Fruit fly (Drosophila melanogaster): Measurements from ENCODE around the gene Kots.

Gene Kots

dm6 chr3R:14002146-14002846 lies 38.3 kb upstream of the Kots start (continued):
- TF ChIP-seq Sin3A (optimal IDR thresholded peaks at IDR 0.05) (no peak), p53 (GFP tag; optimal IDR thresholded peaks at IDR 0.05) (no peak), CG4820 (GFP tag; optimal IDR thresholded peaks at IDR 0.05) (peak; percentile 12), CG1529 (GFP tag; optimal IDR thresholded peaks at IDR 0.05) (no peak), Ptx1 (GFP tag; IDR thresholded peaks at IDR 0.05) (peak; percentile 50), CG18262 (tag; optimal IDR thresholded peaks at IDR 0.05) (peak; percentile 28), CG2120 (GFP tag; optimal IDR thresholded peaks at IDR 0.05) (no peak), PHDP (tag; optimal IDR thresholded peaks at IDR 0.05) (no peak), pum (GFP tag; optimal IDR thresholded peaks at IDR 0.05) (no peak), CG2875 (GFP tag; optimal IDR thresholded peaks at IDR 0.05) (no peak), Blimp-1 (GFP tag; optimal IDR thresholded peaks at IDR 0.05) (peak; percentile 34), CG1603 (tag; optimal IDR thresholded peaks at IDR 0.05) (no peak), CG34224 (GFP tag; IDR thresholded peaks at IDR 0.05; ENCODE audit: partially characterized antibody) (no peak), CG4328 (GFP tag; optimal IDR thresholded peaks at IDR 0.05) (no peak), CG31388 (GFP tag; optimal IDR thresholded peaks at IDR 0.05) (no peak), Dip3 (GFP tag; optimal IDR thresholded peaks at IDR 0.05) (no peak), Xrp1 (GFP tag; IDR thresholded peaks at IDR 0.05) (peak; percentile 54), CG8478 (optimal IDR thresholded peaks at IDR 0.05) (no peak), H15 (GFP tag; IDR thresholded peaks at IDR 0.05) (no peak), zf30C (GFP tag; optimal IDR thresholded peaks at IDR 0.05) (no peak), CG17802 (tag; optimal IDR thresholded peaks at IDR 0.05) (no peak), HLHmδ (GFP tag; optimal IDR thresholded peaks at IDR 0.05) (no peak), pho (GFP tag; optimal IDR thresholded peaks at IDR 0.05) (no peak), CG18764 (GFP tag; optimal IDR thresholded peaks at IDR 0.05) (peak; percentile 10), klu (GFP tag; IDR thresholded peaks at IDR 0.05) (no peak), yki (optimal IDR thresholded peaks at IDR 0.05) (no peak), dimm (GFP tag; IDR thresholded peaks at IDR 0.05) (no peak), Dfd (GFP tag; optimal IDR thresholded peaks at IDR 0.05) (peak in 1 of 2 experiments; percentile 89), Vsx1 (GFP tag; optimal IDR thresholded peaks at IDR 0.05) (no peak), CG8765 (GFP tag; IDR thresholded peaks at IDR 0.05) (no peak), CG9797 (GFP tag; optimal IDR thresholded peaks at IDR 0.05) (no peak), CG32767 (GFP tag; IDR thresholded peaks at IDR 0.05) (no peak), CG9437 (GFP tag; optimal IDR thresholded peaks at IDR 0.05) (no peak), bsh (GFP tag; optimal IDR thresholded peaks at IDR 0.05) (no peak), toy (GFP tag; IDR thresholded peaks at IDR 0.05) (no peak), MTF-1 (GFP tag; optimal IDR thresholded peaks at IDR 0.05; ENCODE audit: borderline replicate concordance) (no peak), CG7987 (GFP tag; optimal IDR thresholded peaks at IDR 0.05) (no peak), CG9876 (GFP tag; optimal IDR thresholded peaks at IDR 0.05) (no peak), CG8089 (GFP tag; optimal IDR thresholded peaks at IDR 0.05) (no peak), mld (GFP tag; IDR thresholded peaks at IDR 0.05; ENCODE audit: partially characterized antibody) (no peak), tup (GFP tag; optimal IDR thresholded peaks at IDR 0.05) (no peak), peb (GFP tag; IDR thresholded peaks at IDR 0.05) (no peak), sr (GFP tag; IDR thresholded peaks at IDR 0.05) (no peak), mam (GFP tag; optimal IDR thresholded peaks at IDR 0.05) (no peak), CG18011 (GFP tag; optimal IDR thresholded peaks at IDR 0.05) (no peak), hb (GFP tag; IDR thresholded peaks at IDR 0.05; ENCODE audit: partially characterized antibody) (no peak), CG4854 (GFP tag; optimal IDR thresholded peaks at IDR 0.05) (no peak), pros (GFP tag; optimal IDR thresholded peaks at IDR 0.05) (no peak), CG6272 (GFP tag; IDR thresholded peaks at IDR 0.05) (no peak), dmrt11E (tag; optimal IDR thresholded peaks at IDR 0.05) (no peak), CG11696 (GFP tag; IDR thresholded peaks at IDR 0.05) (no peak)
